Fruit fly (Drosophila melanogaster) whole organism, embryonic: ENCODE measurements around the gene CG31542.

Experiments used
- Adf1 ChIP-seq: fragments of 200-800 bp; sonication (Bioruptor generic); IDR thresholded peaks from 2 replicates; pipeline ENCODE4 v1.3.6; 2022; ENCODE audit warnings: missing biosample characterization, missing genetic modification characterization
- BEAF-32 ChIP-seq: fragments of 200-800 bp; sonication (Bioruptor generic); optimal IDR thresholded peaks from 3 replicates; lab custom pipeline; 2017; ENCODE audit warnings: missing biosample characterization, missing genetic modification characterization, mild to moderate bottlenecking, moderate library complexity, missing genetic modification reagents
- CG11504 ChIP-seq: fragments of 200-800 bp; sonication (Bioruptor generic); optimal IDR thresholded peaks from 3 replicates; lab custom pipeline; 2019; ENCODE audit warnings: missing biosample characterization, mild to moderate bottlenecking, missing genetic modification characterization, moderate library complexity
- CG12104 ChIP-seq: fragments of 200-800 bp; sonication (Bioruptor generic); optimal IDR thresholded peaks from 3 replicates; lab custom pipeline; 2016; ENCODE audit warnings: missing biosample characterization, missing genetic modification characterization
- CG14014 ChIP-seq: fragments of 200-800 bp; sonication (Bioruptor generic); IDR thresholded peaks from 2 replicates; pipeline ENCODE4 v1.3.6; 2022; ENCODE audit warnings: missing biosample characterization, missing genetic modification characterization
- CG14667 ChIP-seq: fragments of 200-800 bp; sonication (Bioruptor generic); IDR thresholded peaks from 2 replicates; pipeline ENCODE4 v1.3.6; 2022; ENCODE audit warnings: missing biosample characterization, missing genetic modification characterization
- CG15011 ChIP-seq: fragments of 200-800 bp; sonication (Bioruptor generic); optimal IDR thresholded peaks from 3 replicates; lab custom pipeline; 2018; ENCODE audit warnings: missing biosample characterization, mild to moderate bottlenecking, missing genetic modification characterization
- CG15696 ChIP-seq: fragments of 200-800 bp; sonication (Bioruptor generic); optimal IDR thresholded peaks from 2 replicates; lab custom pipeline; 2019; ENCODE audit warnings: missing biosample characterization, mild to moderate bottlenecking, missing genetic modification characterization, moderate library complexity
- CG16815 ChIP-seq: fragments of 200-800 bp; sonication (Bioruptor generic); optimal IDR thresholded peaks from 3 replicates; lab custom pipeline; 2017; ENCODE audit warnings: missing biosample characterization, mild to moderate bottlenecking, missing genetic modification characterization
- CG18619 ChIP-seq: fragments of 200-800 bp; sonication (Bioruptor generic); optimal IDR thresholded peaks from 3 replicates; lab custom pipeline; 2017; ENCODE audit warnings: missing biosample characterization, mild to moderate bottlenecking, missing genetic modification characterization
- CG2116 ChIP-seq: fragments of 200-800 bp; sonication (Bioruptor generic); optimal IDR thresholded peaks from 3 replicates; lab custom pipeline; 2018; ENCODE audit warnings: missing biosample characterization, mild to moderate bottlenecking, missing genetic modification characterization
- CG31365 ChIP-seq: fragments of 200-800 bp; sonication (Bioruptor generic); optimal IDR thresholded peaks from 2 replicates; lab custom pipeline; 2018; ENCODE audit warnings: missing biosample characterization, mild to moderate bottlenecking, missing genetic modification characterization
- CG33557 ChIP-seq: fragments of 200-800 bp; sonication (Bioruptor generic); optimal IDR thresholded peaks from 2 replicates; lab custom pipeline; 2019; ENCODE audit warnings: missing biosample characterization, mild to moderate bottlenecking, missing genetic modification characterization, moderate library complexity
- CG3726 ChIP-seq: fragments of 200-800 bp; sonication (Bioruptor generic); IDR thresholded peaks from 3 replicates; pipeline ENCODE4, ENCODE4 v1.3.6; 2022; ENCODE audit warnings: missing biosample characterization, missing genetic modification characterization
- CG42726 ChIP-seq: fragments of 200-800 bp; sonication (Bioruptor generic); IDR thresholded peaks from 2 replicates; pipeline ENCODE4 v1.3.6; 2022; ENCODE audit warnings: missing biosample characterization, missing genetic modification characterization; ENCODE audit not compliant: partially characterized antibody
- CG4730 ChIP-seq: fragments of 200-800 bp; sonication (Bioruptor generic); IDR thresholded peaks from 2 replicates; pipeline ENCODE4 v1.3.6; 2022; ENCODE audit warnings: missing biosample characterization, missing genetic modification characterization
- CG6813 ChIP-seq: fragments of 200-800 bp; sonication (Bioruptor generic); optimal IDR thresholded peaks from 2 replicates; lab custom pipeline; 2017; ENCODE audit warnings: missing biosample characterization, missing genetic modification characterization, mild to moderate bottlenecking, moderate library complexity, missing genetic modification reagents
- CG7357 ChIP-seq: fragments of 200-800 bp; sonication (Bioruptor generic); IDR thresholded peaks from 3 replicates; pipeline ENCODE4 v1.3.6; 2022; ENCODE audit warnings: missing biosample characterization, missing genetic modification characterization
- CG7745 ChIP-seq: fragments of 200-800 bp; sonication (Bioruptor generic); optimal IDR thresholded peaks from 2 replicates; lab custom pipeline; 2018; ENCODE audit warnings: missing biosample characterization, mild to moderate bottlenecking, missing genetic modification characterization, moderate library complexity
- CG9727 ChIP-seq: fragments of 200-800 bp; sonication (Bioruptor generic); optimal IDR thresholded peaks from 3 replicates; lab custom pipeline; 2017; ENCODE audit warnings: missing biosample characterization, mild to moderate bottlenecking, missing genetic modification characterization
- CG9797 ChIP-seq: fragments of 200-800 bp; sonication (Bioruptor generic); optimal IDR thresholded peaks from 3 replicates; lab custom pipeline; 2018; ENCODE audit warnings: missing biosample characterization, mild to moderate bottlenecking, missing genetic modification characterization
- CrebB ChIP-seq: fragments of 200-800 bp; sonication (Bioruptor generic); optimal IDR thresholded peaks from 3 replicates; lab custom pipeline; 2018; ENCODE audit warnings: missing biosample characterization, mild to moderate bottlenecking, missing genetic modification characterization
- Elba2 ChIP-seq: fragments of 200-800 bp; sonication (Bioruptor generic); optimal IDR thresholded peaks from 3 replicates; lab custom pipeline; 2016; ENCODE audit warnings: missing biosample characterization, missing genetic modification characterization
- Fer2 ChIP-seq: fragments of 200-800 bp; sonication (Bioruptor generic); optimal IDR thresholded peaks from 2 replicates; lab custom pipeline; 2018; ENCODE audit warnings: missing biosample characterization, mild to moderate bottlenecking, missing genetic modification characterization, moderate library complexity
- HmgZ ChIP-seq: fragments of 200-800 bp; sonication (Bioruptor generic); optimal IDR thresholded peaks from 2 replicates; lab custom pipeline; 2018; ENCODE audit warnings: missing biosample characterization, mild to moderate bottlenecking, missing genetic modification characterization
- Myb ChIP-seq: fragments of 200-800 bp; sonication (Bioruptor generic); optimal IDR thresholded peaks from 2 replicates; lab custom pipeline; 2016; ENCODE audit warnings: missing biosample characterization, missing genetic modification characterization
- Neu2 ChIP-seq: fragments of 200-800 bp; sonication (Bioruptor generic); optimal IDR thresholded peaks from 3 replicates; lab custom pipeline; 2016; ENCODE audit warnings: missing biosample characterization, missing genetic modification characterization, borderline replicate concordance
- Rfx ChIP-seq: fragments of 200-800 bp; sonication (Bioruptor generic); IDR thresholded peaks from 2 replicates; pipeline ENCODE4 v1.3.6; 2022; ENCODE audit warnings: missing biosample characterization, missing genetic modification characterization
- Six4 ChIP-seq: fragments of 200-800 bp; sonication (Bioruptor generic); optimal IDR thresholded peaks from 2 replicates; lab custom pipeline; 2016; ENCODE audit warnings: missing biosample characterization, missing genetic modification characterization
- Sry-δ ChIP-seq: fragments of 200-800 bp; sonication (Bioruptor generic); optimal IDR thresholded peaks from 2 replicates; lab custom pipeline; 2016; ENCODE audit warnings: missing biosample characterization, missing genetic modification characterization
- YL-1 ChIP-seq: fragments of 200-800 bp; sonication (Bioruptor generic); optimal IDR thresholded peaks from 3 replicates; lab custom pipeline; 2017; ENCODE audit warnings: missing biosample characterization, mild to moderate bottlenecking, missing genetic modification characterization
- ato ChIP-seq: fragments of 200-800 bp; sonication (Bioruptor generic); IDR thresholded peaks from 2 replicates; pipeline ENCODE4 v1.3.6; 2022; ENCODE audit warnings: missing biosample characterization, missing genetic modification characterization; ENCODE audit not compliant: partially characterized antibody
- disco-r ChIP-seq: fragments of 200-800 bp; sonication (Bioruptor generic); optimal IDR thresholded peaks from 2 replicates; lab custom pipeline; 2016; ENCODE audit warnings: missing biosample characterization, missing genetic modification characterization
- dm ChIP-seq: fragments of 200-800 bp; sonication (Bioruptor generic); optimal IDR thresholded peaks from 3 replicates; lab custom pipeline; 2016; ENCODE audit warnings: missing biosample characterization, missing genetic modification characterization
- gro ChIP-seq: fragments of 200-800 bp; sonication (Bioruptor generic); optimal IDR thresholded peaks from 2 replicates; lab custom pipeline; 2016; ENCODE audit warnings: missing biosample characterization, missing genetic modification characterization
- lola ChIP-seq, 3 experiments: fragments of >200 bp in 2 of 3; fragments of 200-800 bp in 1 of 3; sonication (Bioruptor generic) in 1 of 3; optimal IDR thresholded peaks; 2 replicates each; lab custom pipeline; 2017 to 2019; ENCODE audit warnings: missing biosample characterization in 3 of 3, missing genetic modification characterization in 3 of 3, mild to moderate bottlenecking in 1 of 3, moderate library complexity in 1 of 3
- phol ChIP-seq: fragments of 200-800 bp; sonication (Bioruptor generic); optimal IDR thresholded peaks from 3 replicates; lab custom pipeline; 2018; ENCODE audit warnings: missing biosample characterization, mild to moderate bottlenecking, missing genetic modification characterization, moderate library complexity
- row ChIP-seq: fragments of 200-800 bp; sonication (Bioruptor generic); IDR thresholded peaks from 3 replicates; pipeline ENCODE4 v1.3.6; 2022; ENCODE audit warnings: missing biosample characterization, missing genetic modification characterization
- seq ChIP-seq: fragments of 200-800 bp; sonication (Bioruptor generic); IDR thresholded peaks from 2 replicates; pipeline ENCODE4 v1.3.6; 2022; ENCODE audit warnings: missing biosample characterization, missing genetic modification characterization
- trem ChIP-seq: fragments of 200-800 bp; optimal IDR thresholded peaks from 3 replicates; lab custom pipeline; 2019; ENCODE audit warnings: missing biosample characterization, mild to moderate bottlenecking, missing genetic modification characterization, moderate library complexity
- zen2 ChIP-seq: fragments of 200-800 bp; sonication (Bioruptor generic); IDR thresholded peaks from 3 replicates; pipeline ENCODE4 v1.3.6; 2022; ENCODE audit warnings: missing biosample characterization, missing genetic modification characterization; ENCODE audit not compliant: partially characterized antibody

Gene CG31542

DNA sequence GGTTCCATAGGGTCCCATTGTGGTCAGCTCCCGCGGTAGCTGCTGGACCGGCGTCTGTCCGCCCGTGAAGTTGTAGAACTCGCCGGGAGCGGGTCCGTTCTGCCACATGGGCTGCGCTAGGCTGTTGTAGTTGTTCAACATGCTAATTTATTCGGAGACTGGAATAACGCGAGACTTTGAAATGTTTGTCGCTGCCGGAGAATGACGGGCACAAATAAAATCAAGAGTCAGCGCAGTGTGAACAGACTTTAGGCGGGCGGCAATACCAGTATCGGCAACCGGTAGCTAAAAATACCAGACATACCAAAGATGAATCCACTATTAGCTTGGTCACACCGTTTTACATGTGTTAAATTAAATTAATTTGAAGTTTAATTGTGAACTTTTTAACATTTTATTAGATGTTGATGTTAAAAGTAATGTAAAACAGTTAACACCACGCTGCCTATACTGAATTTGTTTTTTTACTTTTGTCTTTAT, 11.4 kb upstream of the CG31542 start, which contains the start of gene Prosbeta7 (continued):
- TF ChIP-seq CG9797 (peak; percentile 90), CG42726 (no peak), CG18619 (GFP tag; lab: Kevin White, UChicago) (no peak), ato (GFP tag; lab: Robert Waterston, UW) (peak; percentile 81), row (GFP tag; lab: Robert Waterston, UW) (peak; percentile 42; the same call in 2 of the 3 replicates), Neu2 (no peak), CG11504 (peak; percentile 28), CG33557 (GFP tag; lab: Kevin White, UChicago) (no peak), disco-r (GFP tag; lab: Kevin White, UChicago) (no peak), phol (tag; lab: Kevin White, UChicago) (peak; percentile 10), Adf1 (GFP tag; lab: Robert Waterston, UW) (no peak), CG15696 (no peak), trem (tag; lab: Kevin White, UChicago) (peak; percentile 62), Sry-δ (GFP tag; lab: Kevin White, UChicago) (peak; percentile 5), Myb (peak; percentile 34), gro (GFP tag; lab: Kevin White, UChicago) (peak; percentile 6), CG9727 (GFP tag; lab: Kevin White, UChicago) (no peak), dm (GFP tag; lab: Kevin White, UChicago) (peak; percentile 17), CG15011 (GFP tag; lab: Kevin White, UChicago) (no peak), lola (GFP tag; optimal IDR thresholded peaks at IDR 0.05; lab: Kevin White, UChicago) (no peak), CG16815 (GFP tag; lab: Kevin White, UChicago) (no peak), Six4 (no peak), CG14667 (no peak), zen2 (GFP tag; lab: Robert Waterston, UW) (peak; percentile 86), seq (no peak), Rfx (GFP tag; lab: Robert Waterston, UW) (no peak), YL-1 (peak; percentile 39), CG2116 (GFP tag; lab: Kevin White, UChicago) (peak; percentile 46), BEAF-32 (GFP tag; lab: Kevin White, UChicago) (peak; percentile 52), CrebB (tag; lab: Kevin White, UChicago) (no peak), CG6813 (GFP tag; lab: Kevin White, UChicago) (no peak), HmgZ (tag; lab: Kevin White, UChicago) (peak; percentile 65), CG3726 (no peak), Elba2 (peak; percentile 57), CG14014 (no peak), CG31365 (tag; lab: Kevin White, UChicago) (no peak), CG7745 (tag; lab: Kevin White, UChicago) (peak; percentile 12), CG12104 (GFP tag; lab: Kevin White, UChicago) (no peak), Fer2 (tag; lab: Kevin White, UChicago) (no peak), CG4730 (GFP tag; lab: Robert Waterston, UW) (no peak), CG7357 (GFP tag; lab: Robert Waterston, UW) (no peak)
- TF ChIP-seq, all 482 proteins: peak for 75
